Fruit fly (Drosophila melanogaster) whole organism: ENCODE data around the gene CG3679.

Source experiments
- CG8478 ChIP-seq: fragments of >200 bp; optimal IDR thresholded peaks from 2 replicates; lab custom pipeline; 2018; ENCODE audit warnings: inconsistent platforms
- Dll ChIP-seq: fragments of >200 bp; optimal IDR thresholded peaks from 2 replicates; lab custom pipeline; 2017
- EcR ChIP-seq, 2 experiments: fragments of >200 bp; optimal IDR thresholded peaks; 2 replicates each; lab custom pipeline; 2017; ENCODE audit warnings: missing biosample characterization in 2 of 2, missing genetic modification characterization in 2 of 2, missing genetic modification reagents in 2 of 2
- pan ChIP-seq: fragments of >200 bp; optimal IDR thresholded peaks from 2 replicates; lab custom pipeline; 2017
- psq ChIP-seq: fragments of >200 bp; optimal IDR thresholded peaks from 2 replicates; lab custom pipeline; 2017
- usp ChIP-seq: fragments of >200 bp; optimal IDR thresholded peaks from 2 replicates; lab custom pipeline; 2017; ENCODE audit warnings: missing biosample characterization, missing genetic modification characterization, mixed read lengths

DNA sequence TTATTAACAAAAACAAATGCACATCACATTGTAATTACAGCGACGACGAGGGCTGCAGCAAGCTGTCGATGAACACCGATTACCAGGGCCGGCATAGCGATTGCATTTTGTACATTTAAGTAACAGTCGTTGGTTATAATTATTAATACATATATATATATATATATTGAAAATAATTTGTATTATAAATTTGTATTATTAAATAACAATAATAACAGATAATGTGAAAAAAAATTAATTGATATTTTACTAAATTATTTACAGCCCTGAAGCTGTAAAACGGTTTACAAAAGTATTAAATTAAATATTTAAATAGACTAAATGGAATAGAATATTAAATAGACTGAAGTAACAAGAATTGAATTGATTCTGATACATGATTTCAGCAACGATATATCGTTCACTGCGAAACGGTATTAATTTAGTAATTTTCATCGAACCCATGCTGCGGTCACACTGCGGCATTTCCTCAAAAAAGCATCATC, 27.8 kb upstream of the CG3679 start, which contains the start of the genes kat80 and Prosalpha4:
- TF ChIP-seq Dll (lab: Kevin White, UChicago) (no peak), CG8478 (no peak), EcR (GFP tag; optimal IDR thresholded peaks at IDR 0.05; lab: Kevin White, UChicago) (no peak), psq (lab: Kevin White, UChicago) (no peak), pan (lab: Kevin White, UChicago) (no peak), usp (GFP tag; lab: Kevin White, UChicago) (no peak)
